Fruit fly (Drosophila melanogaster) whole organism, embryonic: ENCODE results near the gene park.

Source experiments
- CG10543 ChIP-seq: fragments of 200-800 bp; sonication (Bioruptor generic); optimal IDR thresholded peaks from 3 replicates; lab custom pipeline; 2017; ENCODE audit warnings: missing biosample characterization, mild to moderate bottlenecking, missing genetic modification characterization, moderate library complexity
- CG11456 ChIP-seq: fragments of 200-800 bp; sonication (Bioruptor generic); IDR thresholded peaks from 3 replicates; pipeline ENCODE4 v1.3.6; 2022; ENCODE audit warnings: missing biosample characterization, missing genetic modification characterization
- CG12769 ChIP-seq: fragments of 200-800 bp; sonication (Bioruptor generic); optimal IDR thresholded peaks from 2 replicates; lab custom pipeline; 2019; ENCODE audit warnings: missing biosample characterization, mild to moderate bottlenecking, missing genetic modification characterization, moderate library complexity
- CG13287 ChIP-seq: fragments of 200-800 bp; sonication (Bioruptor generic); IDR thresholded peaks from 2 replicates; pipeline ENCODE4 v1.3.6; 2022; ENCODE audit warnings: missing biosample characterization, missing genetic modification characterization; ENCODE audit not compliant: partially characterized antibody
- CG14965 ChIP-seq: fragments of 200-800 bp; sonication (Bioruptor generic); optimal IDR thresholded peaks from 2 replicates; lab custom pipeline; 2016; ENCODE audit warnings: missing biosample characterization, missing genetic modification characterization, borderline replicate concordance
- CG16863 ChIP-seq: fragments of 200-800 bp; sonication (Bioruptor generic); optimal IDR thresholded peaks from 3 replicates; lab custom pipeline; 2016; ENCODE audit warnings: missing biosample characterization, missing genetic modification characterization
- CG1832 ChIP-seq: fragments of 200-800 bp; sonication (Bioruptor generic); optimal IDR thresholded peaks from 2 replicates; lab custom pipeline; 2017; ENCODE audit warnings: missing biosample characterization, mild to moderate bottlenecking, missing genetic modification characterization, inconsistent platforms
- CG18476 ChIP-seq: fragments of 200-800 bp; sonication (Bioruptor generic); optimal IDR thresholded peaks from 2 replicates; lab custom pipeline; 2016; ENCODE audit warnings: missing biosample characterization, mild to moderate bottlenecking, missing genetic modification characterization
- CG18599 ChIP-seq: fragments of 200-800 bp; sonication (Bioruptor generic); optimal IDR thresholded peaks from 3 replicates; lab custom pipeline; 2017; ENCODE audit warnings: missing biosample characterization, missing genetic modification characterization, mild to moderate bottlenecking, moderate library complexity, missing genetic modification reagents
- CG30403 ChIP-seq: fragments of 200-800 bp; sonication (Bioruptor generic); optimal IDR thresholded peaks from 3 replicates; lab custom pipeline; 2016; ENCODE audit warnings: missing biosample characterization, missing genetic modification characterization
- CG32532 ChIP-seq: fragments of 200-800 bp; sonication (Bioruptor generic); IDR thresholded peaks from 2 replicates; pipeline ENCODE4 v1.3.6; 2022; ENCODE audit warnings: missing biosample characterization, missing genetic modification characterization
- CG7372 ChIP-seq: fragments of 200-800 bp; sonication (Bioruptor generic); IDR thresholded peaks from 2 replicates; pipeline ENCODE4 v1.3.6; 2022; ENCODE audit warnings: missing biosample characterization, missing genetic modification characterization
- CG7556 ChIP-seq: fragments of 200-800 bp; sonication (Bioruptor generic); optimal IDR thresholded peaks from 2 replicates; lab custom pipeline; 2017; ENCODE audit warnings: missing biosample characterization, mild to moderate bottlenecking, missing genetic modification characterization
- CG7987 ChIP-seq: fragments of 200-800 bp; sonication (Bioruptor generic); optimal IDR thresholded peaks from 2 replicates; lab custom pipeline; 2018; ENCODE audit warnings: missing biosample characterization, mild to moderate bottlenecking, missing genetic modification characterization, moderate library complexity
- CG9437 ChIP-seq: fragments of 200-800 bp; sonication (Bioruptor generic); optimal IDR thresholded peaks from 2 replicates; lab custom pipeline; 2018; ENCODE audit warnings: missing biosample characterization, mild to moderate bottlenecking, missing genetic modification characterization
- CG9797 ChIP-seq: fragments of 200-800 bp; sonication (Bioruptor generic); optimal IDR thresholded peaks from 3 replicates; lab custom pipeline; 2018; ENCODE audit warnings: missing biosample characterization, mild to moderate bottlenecking, missing genetic modification characterization
- CG9876 ChIP-seq: fragments of 200-800 bp; sonication (Bioruptor generic); optimal IDR thresholded peaks from 2 replicates; lab custom pipeline; 2016; ENCODE audit warnings: missing biosample characterization, missing genetic modification characterization
- Dad ChIP-seq: fragments of 200-800 bp; sonication (Bioruptor generic); optimal IDR thresholded peaks from 3 replicates; lab custom pipeline; 2016; ENCODE audit warnings: missing biosample characterization, missing genetic modification characterization
- Dip2 ChIP-seq: fragments of 200-800 bp; sonication (Bioruptor generic); IDR thresholded peaks from 2 replicates; pipeline ENCODE4 v1.3.6; 2022; ENCODE audit warnings: missing biosample characterization, missing genetic modification characterization
- ERR ChIP-seq: fragments of 200-800 bp; sonication (Bioruptor generic); optimal IDR thresholded peaks from 2 replicates; lab custom pipeline; 2016; ENCODE audit warnings: missing biosample characterization, missing genetic modification characterization
- Elba2 ChIP-seq: fragments of 200-800 bp; sonication (Bioruptor generic); optimal IDR thresholded peaks from 3 replicates; lab custom pipeline; 2016; ENCODE audit warnings: missing biosample characterization, missing genetic modification characterization
- Gsc ChIP-seq: fragments of 200-800 bp; sonication (Bioruptor generic); IDR thresholded peaks from 2 replicates; pipeline ENCODE4 v1.3.6; 2022; ENCODE audit warnings: missing biosample characterization, missing genetic modification characterization
- HLH4C ChIP-seq: fragments of 200-800 bp; sonication (Bioruptor generic); IDR thresholded peaks from 3 replicates; pipeline ENCODE4 v1.3.6; 2022; ENCODE audit warnings: missing biosample characterization, missing genetic modification characterization; ENCODE audit not compliant: partially characterized antibody
- Hmr ChIP-seq: fragments of 200-800 bp; sonication (Bioruptor generic); optimal IDR thresholded peaks from 3 replicates; lab custom pipeline; 2017; ENCODE audit warnings: mild to moderate bottlenecking, missing biosample characterization, missing genetic modification reagents, missing genetic modification characterization
- Hr78 ChIP-seq, 2 experiments: fragments of 200-800 bp in 1 of 2; fragments of >200 bp in 1 of 2; sonication (Bioruptor generic) in 1 of 2; optimal IDR thresholded peaks; 2 replicates each; lab custom pipeline; 2017 to 2019; ENCODE audit warnings: missing biosample characterization in 2 of 2, missing genetic modification characterization in 2 of 2, mild to moderate bottlenecking in 1 of 2, moderate library complexity in 1 of 2
- NFAT ChIP-seq: fragments of 200-800 bp; sonication (Bioruptor generic); IDR thresholded peaks from 2 replicates; pipeline ENCODE4 v1.3.6; 2022; ENCODE audit warnings: missing biosample characterization, missing genetic modification characterization
- Pdp1 ChIP-seq, 2 experiments: fragments of 200-800 bp; sonication (Bioruptor generic); optimal IDR thresholded peaks; 3 replicates each; lab custom pipeline; 2016; ENCODE audit warnings: missing biosample characterization in 2 of 2, missing genetic modification characterization in 2 of 2, mild to moderate bottlenecking in 1 of 2, moderate library complexity in 1 of 2
- Ptx1 ChIP-seq: fragments of 200-800 bp; sonication (Bioruptor generic); IDR thresholded peaks from 2 replicates; pipeline ENCODE4 v1.3.6; 2022; ENCODE audit warnings: missing biosample characterization, missing genetic modification characterization
- Trl ChIP-seq, 3 experiments: fragments of >200 bp in 2 of 3; fragments of 200-800 bp in 1 of 3; sonication (Bioruptor generic) in 1 of 3; optimal IDR thresholded peaks; 2 replicates in 1 of 3; 3 replicates in 2 of 3; lab custom pipeline; 2016 to 2017; ENCODE audit warnings: missing biosample characterization in 1 of 3, missing genetic modification characterization in 1 of 3
- bigmax ChIP-seq: fragments of 200-800 bp; sonication (Bioruptor generic); optimal IDR thresholded peaks from 2 replicates; lab custom pipeline; 2018; ENCODE audit warnings: missing biosample characterization, mild to moderate bottlenecking, missing genetic modification characterization
- corto ChIP-seq: fragments of 200-800 bp; sonication (Bioruptor generic); optimal IDR thresholded peaks from 2 replicates; lab custom pipeline; 2016; ENCODE audit warnings: missing biosample characterization, mild to moderate bottlenecking, missing genetic modification characterization, moderate library complexity
- crp ChIP-seq, 2 experiments: fragments of 200-800 bp; sonication (Bioruptor generic); optimal IDR thresholded peaks; 2 replicates in 1 of 2; 3 replicates in 1 of 2; lab custom pipeline; 2017; ENCODE audit warnings: missing biosample characterization in 2 of 2, missing genetic modification characterization in 2 of 2, mild to moderate bottlenecking in 1 of 2, moderate library complexity in 1 of 2
- dimm ChIP-seq: fragments of 200-800 bp; sonication (Bioruptor generic); IDR thresholded peaks from 2 replicates; pipeline ENCODE4 v1.3.6; 2022; ENCODE audit warnings: missing biosample characterization, missing genetic modification characterization
- exex ChIP-seq: fragments of 200-800 bp; sonication (Bioruptor generic); optimal IDR thresholded peaks from 4 replicates; lab custom pipeline; 2018; ENCODE audit warnings: missing biosample characterization, mild to moderate bottlenecking, missing genetic modification characterization, moderate library complexity
- gce ChIP-seq: fragments of 200-800 bp; sonication (Bioruptor generic); IDR thresholded peaks from 3 replicates; pipeline ENCODE4 v1.3.6; 2022; ENCODE audit warnings: missing biosample characterization, missing genetic modification characterization
- gro ChIP-seq: fragments of 200-800 bp; sonication (Bioruptor generic); optimal IDR thresholded peaks from 2 replicates; lab custom pipeline; 2016; ENCODE audit warnings: missing biosample characterization, missing genetic modification characterization
- h ChIP-seq: fragments of >200 bp; optimal IDR thresholded peaks from 2 replicates; lab custom pipeline; 2017
- hkb ChIP-seq, 2 experiments: fragments of 200-800 bp in 1 of 2; fragments of >200 bp in 1 of 2; sonication (Bioruptor generic) in 1 of 2; IDR thresholded peaks in 1 of 2; optimal IDR thresholded peaks in 1 of 2; 2 replicates each; pipeline versions ENCODE4 v1.3.6 to Lab custom; 2017 to 2022; ENCODE audit warnings: missing biosample characterization in 1 of 2, missing genetic modification characterization in 1 of 2
- kay ChIP-seq: fragments of 200-800 bp; sonication (Bioruptor generic); optimal IDR thresholded peaks from 2 replicates; lab custom pipeline; 2016; ENCODE audit warnings: missing biosample characterization, missing genetic modification characterization
- p53 ChIP-seq: fragments of 200-800 bp; sonication (Bioruptor generic); optimal IDR thresholded peaks from 2 replicates; lab custom pipeline; 2016; ENCODE audit warnings: missing biosample characterization, missing genetic modification characterization
- pho ChIP-seq: fragments of 200-800 bp; sonication (Bioruptor generic); optimal IDR thresholded peaks from 2 replicates; lab custom pipeline; 2016; ENCODE audit warnings: missing biosample characterization, missing genetic modification characterization
- rib ChIP-seq: fragments of 200-800 bp; sonication (Bioruptor generic); IDR thresholded peaks from 2 replicates; pipeline ENCODE4 v1.3.6; 2022; ENCODE audit warnings: missing biosample characterization, missing genetic modification characterization
- sd ChIP-seq: fragments of 200-800 bp; sonication (Bioruptor generic); optimal IDR thresholded peaks from 3 replicates; lab custom pipeline; 2018; ENCODE audit warnings: missing biosample characterization, mild to moderate bottlenecking, missing genetic modification characterization, moderate library complexity
- so ChIP-seq: fragments of 200-800 bp; sonication (Bioruptor generic); IDR thresholded peaks from 3 replicates; pipeline ENCODE4 v1.3.6; 2022; ENCODE audit warnings: missing biosample characterization, missing genetic modification characterization
- sr ChIP-seq: fragments of 200-800 bp; sonication (Bioruptor generic); IDR thresholded peaks from 3 replicates; pipeline ENCODE4 v1.3.6; 2022; ENCODE audit warnings: missing biosample characterization, missing genetic modification characterization
- trh ChIP-seq: fragments of 200-800 bp; sonication (Bioruptor generic); optimal IDR thresholded peaks from 2 replicates; lab custom pipeline; 2016; ENCODE audit warnings: missing biosample characterization, missing genetic modification characterization

Gene park

DNA sequence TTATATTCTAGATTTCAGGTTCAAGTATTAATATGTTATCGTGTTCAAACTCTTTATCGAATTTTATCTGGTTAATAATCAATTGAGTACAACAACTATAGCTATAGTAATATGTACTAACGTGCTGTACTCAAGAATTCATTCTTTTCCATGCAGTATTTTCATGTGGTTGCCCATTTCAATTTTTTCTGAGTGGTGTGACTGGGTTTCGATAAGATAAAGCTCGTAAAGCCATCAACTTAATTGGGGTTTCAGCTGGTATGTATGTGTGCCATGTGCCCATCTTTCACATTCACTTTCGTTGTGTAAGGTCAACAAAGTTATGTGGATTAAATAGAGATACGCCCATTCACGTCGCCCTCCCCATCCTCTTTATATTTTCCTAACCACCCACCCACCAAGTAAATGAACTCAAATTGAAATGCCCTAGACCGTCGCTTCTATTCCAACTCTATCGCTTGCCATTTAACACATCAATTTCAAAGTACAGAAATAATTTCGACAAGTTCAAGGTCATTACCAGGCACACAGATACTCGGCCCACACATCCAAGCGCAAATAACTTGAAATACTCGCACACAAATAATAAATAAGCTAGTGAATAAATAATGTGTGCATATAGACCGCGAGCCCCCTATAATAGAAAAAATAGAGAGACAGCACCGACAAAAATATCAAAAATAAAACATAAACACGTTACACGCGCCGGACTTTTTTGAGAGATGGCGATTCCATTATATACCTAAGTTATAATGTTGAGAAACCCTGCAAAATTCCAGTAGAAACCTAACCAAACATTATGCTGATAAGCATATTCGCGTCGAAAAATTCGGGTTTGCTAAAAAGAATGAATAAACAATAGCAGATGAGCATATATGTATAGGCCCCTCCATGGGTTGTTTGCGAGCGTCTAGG is 8.2 kb upstream of the park start (continued):
- TF ChIP-seq sd (tag; lab: Kevin White, UChicago) (peak; percentile 96), p53 (GFP tag; lab: Kevin White, UChicago) (peak; percentile 4), Dip2 (GFP tag; lab: Robert Waterston, UW) (no peak), CG9876 (GFP tag; lab: Kevin White, UChicago) (no peak), CG7987 (GFP tag; lab: Kevin White, UChicago) (peak; percentile 18), Elba2 (GFP tag; lab: Kevin White, UChicago) (no peak), dimm (GFP tag; lab: Robert Waterston, UW) (no peak), CG9797 (no peak), ERR (GFP tag; lab: Kevin White, UChicago) (peak; percentile 39), CG32532 (GFP tag; lab: Robert Waterston, UW) (peak; percentile 35; the same call in 1 of the 2 replicates), so (GFP tag; lab: Robert Waterston, UW) (peak; percentile 45; the same call in 1 of the 3 replicates), CG12769 (tag; lab: Kevin White, UChicago) (peak; percentile 13), Dad (GFP tag; lab: Kevin White, UChicago) (peak; percentile 26), CG30403 (GFP tag; lab: Kevin White, UChicago) (peak; percentile 3), Gsc (GFP tag; lab: Robert Waterston, UW) (no peak), Trl (optimal IDR thresholded peaks at IDR 0.05; lab: Kevin White, UChicago) (peak in 1 of 2 experiments; percentile 52), Trl (GFP tag; optimal IDR thresholded peaks at IDR 0.05; lab: Kevin White, UChicago) (no peak), trh (no peak), CG14965 (GFP tag; lab: Kevin White, UChicago) (no peak), CG7372 (GFP tag; lab: Robert Waterston, UW) (no peak), rib (GFP tag; lab: Robert Waterston, UW) (peak; percentile 78; the same call in 1 of the 2 replicates), corto (GFP tag; lab: Kevin White, UChicago) (no peak), NFAT (GFP tag; lab: Robert Waterston, UW) (no peak), h (lab: Kevin White, UChicago) (no peak), pho (GFP tag; lab: Kevin White, UChicago) (peak; percentile 38), CG18599 (GFP tag; lab: Kevin White, UChicago) (peak; percentile 49), CG10543 (GFP tag; lab: Kevin White, UChicago) (peak; percentile 84), exex (tag; lab: Kevin White, UChicago) (peak; percentile 78), CG16863 (GFP tag; lab: Kevin White, UChicago) (no peak), Hr78 (GFP tag; optimal IDR thresholded peaks at IDR 0.05; lab: Kevin White, UChicago) (peak in 1 of 2 experiments; percentile 67), gro (GFP tag; lab: Kevin White, UChicago) (peak; percentile 68), CG7556 (GFP tag; lab: Kevin White, UChicago) (peak; percentile 32), gce (GFP tag; lab: Robert Waterston, UW) (peak; percentile 9; the same call in 1 of the 3 replicates)
- TF ChIP-seq, all 482 proteins: peak for 80

DNA sequence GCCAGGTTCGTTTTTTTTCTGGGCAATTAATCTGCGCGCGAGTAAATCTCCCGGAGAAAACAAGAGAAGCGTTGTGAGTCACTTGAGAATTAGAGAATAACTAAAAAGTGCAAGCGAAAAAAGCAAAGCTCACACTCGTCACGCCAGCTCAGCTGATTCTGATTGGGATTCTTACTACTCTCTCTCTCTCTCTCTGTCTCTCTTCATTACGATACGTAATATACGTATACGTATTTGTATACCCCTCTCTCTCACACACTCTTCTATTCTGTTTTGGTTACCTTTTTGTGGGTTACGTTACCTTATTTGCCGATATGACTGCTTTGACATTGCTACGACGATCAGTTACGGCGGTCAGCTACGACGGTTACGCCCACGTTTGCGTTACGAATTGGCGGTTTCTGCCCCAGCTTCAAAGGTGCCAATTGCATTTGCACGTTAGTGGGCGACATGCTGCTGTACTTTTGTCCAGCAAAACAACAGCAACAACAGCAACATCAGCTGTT is 6.2 kb upstream of the park start, which contains the start of the genes Targ1, CG10512 and Targ2:
Targ1 (minus strand) TSS at position 106 of the 506 bp plus-strand sequence.
CG10512 (plus strand) TSS at position 144 of the 506 bp plus-strand sequence.
Targ2 (minus strand) TSS at position 456 of the 506 bp plus-strand sequence.
- TF ChIP-seq sr (GFP tag; lab: Robert Waterston, UW) (peak; percentile 65; the same call in 1 of the 3 replicates), Trl (optimal IDR thresholded peaks at IDR 0.05; lab: Kevin White, UChicago) (peak; percentile 52 to 89), Trl (GFP tag; optimal IDR thresholded peaks at IDR 0.05; lab: Kevin White, UChicago) (no peak), CG1832 (GFP tag; lab: Kevin White, UChicago) (peak; percentile 28), CG18476 (GFP tag; lab: Kevin White, UChicago) (no peak), CG9437 (GFP tag; lab: Kevin White, UChicago) (peak; percentile 99), Ptx1 (GFP tag; lab: Robert Waterston, UW) (no peak), hkb (optimal IDR thresholded peaks at IDR 0.05; lab: Kevin White, UChicago) (no peak), hkb (GFP tag; IDR thresholded peaks at IDR 0.05; lab: Robert Waterston, UW) (peak; percentile 24; the same call in 1 of the 2 replicates), CG11456 (GFP tag; lab: Robert Waterston, UW) (no peak), Pdp1 (GFP tag; optimal IDR thresholded peaks at IDR 0.05; lab: Kevin White, UChicago) (peak in 1 of 2 experiments; percentile 7), HLH4C (GFP tag; lab: Robert Waterston, UW) (peak; percentile 49; the same call in 1 of the 3 replicates), CG13287 (GFP tag; lab: Robert Waterston, UW) (0 out of 2 replicates have a peak, but pooled peaks have one; percentile 21), Hmr (GFP tag; lab: Kevin White, UChicago) (peak; percentile 4), crp (GFP tag; optimal IDR thresholded peaks at IDR 0.05; lab: Kevin White, UChicago) (peak in 1 of 2 experiments; percentile 49), kay (GFP tag; lab: Kevin White, UChicago) (no peak), bigmax (GFP tag; lab: Kevin White, UChicago) (peak; percentile 11)
